Fruit fly (Drosophila melanogaster): ENCODE results near the gene hzg.

The hzg gene

DNA sequence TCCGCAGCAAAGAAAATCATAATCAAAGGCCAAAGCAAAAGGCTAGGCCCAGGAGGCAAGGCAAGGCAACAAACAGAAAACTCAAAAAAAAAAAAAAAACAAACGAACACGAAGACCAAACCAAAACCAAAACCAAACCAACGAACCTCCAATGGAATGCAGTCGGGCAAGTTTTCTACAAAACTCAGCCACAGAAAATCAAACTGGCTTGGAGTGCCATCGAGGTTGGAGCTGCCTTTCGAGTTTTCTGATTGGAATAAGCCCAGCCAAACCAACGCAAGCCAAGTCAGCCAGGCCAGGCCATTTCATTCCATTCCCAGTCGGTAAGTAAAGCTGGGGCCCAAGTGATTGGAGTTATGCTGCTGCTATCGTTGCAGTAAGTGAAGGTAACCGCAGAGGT is 38.1 kb upstream of the hzg start:
- TF ChIP-seq aop (GFP tag; IDR thresholded peaks at IDR 0.05) = no peak
- TF ChIP-seq Opbp (GFP tag; IDR thresholded peaks at IDR 0.05; ENCODE audit: partially characterized antibody) = 0 out of 3 replicates have a peak, but pooled peaks have one; percentile 26
- TF ChIP-seq sd (tag; optimal IDR thresholded peaks at IDR 0.05) = peak; percentile 94
- TF ChIP-seq kni (GFP tag; optimal IDR thresholded peaks at IDR 0.05) = peak; percentile 4
- no peak for TF ChIP-seq Aef1 (GFP tag; IDR thresholded peaks at IDR 0.05)
- peak; percentile 47 for TF ChIP-seq CG12769 (tag; optimal IDR thresholded peaks at IDR 0.05)
- peak; percentile 78; the same call in 3 of the 4 replicates for TF ChIP-seq chinmo (GFP tag; IDR thresholded peaks at IDR 0.05; ENCODE audit: partially characterized antibody)
- no peak for TF ChIP-seq CG8290 (GFP tag; optimal IDR thresholded peaks at IDR 0.05)
- TF ChIP-seq CG8290 (tag; optimal IDR thresholded peaks at IDR 0.05) = peak in 1 of 2 experiments; percentile 5
- no peak for TF ChIP-seq Rx (GFP tag; IDR thresholded peaks at IDR 0.05)
- TF ChIP-seq CG10543 (GFP tag; optimal IDR thresholded peaks at IDR 0.05) = peak; percentile 29
- TF ChIP-seq Ptx1 (GFP tag; IDR thresholded peaks at IDR 0.05) = no peak
- no peak for TF ChIP-seq CG18476 (GFP tag; optimal IDR thresholded peaks at IDR 0.05)
- TF ChIP-seq corto (GFP tag; optimal IDR thresholded peaks at IDR 0.05) = peak; percentile 36
- no peak for TF ChIP-seq Dfd (GFP tag; optimal IDR thresholded peaks at IDR 0.05)
- TF ChIP-seq z (GFP tag; IDR thresholded peaks at IDR 0.05) = peak; percentile 60; the same call in 1 of the 3 replicates
- peak; percentile 21 for TF ChIP-seq Vsx1 (GFP tag; optimal IDR thresholded peaks at IDR 0.05)
- TF ChIP-seq insv (GFP tag; optimal IDR thresholded peaks at IDR 0.05) = peak in 1 of 2 experiments; percentile 76
- TF ChIP-seq Hmx (GFP tag; optimal IDR thresholded peaks at IDR 0.05) = no peak
- TF ChIP-seq Scr (GFP tag; IDR thresholded peaks at IDR 0.05; ENCODE audit: partially characterized antibody) = no peak

- TF ChIP-seq D19A (tag; optimal IDR thresholded peaks at IDR 0.05) = peak; percentile 54
- TF ChIP-seq sqz (GFP tag; optimal IDR thresholded peaks at IDR 0.05) = no peak
Measured at dm6 chr3L:16042080-16042344, 37.5 kb upstream of the hzg start.

dm6 chr3L:16041260-16042079 is 36.9 kb upstream of the hzg start:
- TF ChIP-seq Hr39 (optimal IDR thresholded peaks at IDR 0.05) (no peak), CG4617 (GFP tag; optimal IDR thresholded peaks at IDR 0.05; ENCODE audit: borderline replicate concordance) (no peak), danr (GFP tag; IDR thresholded peaks at IDR 0.05) (no peak), CG11696 (GFP tag; IDR thresholded peaks at IDR 0.05) (no peak), Awh (GFP tag; IDR thresholded peaks at IDR 0.05) (no peak), bbx (GFP tag; IDR thresholded peaks at IDR 0.05; ENCODE audit: partially characterized antibody) (no peak; the same call in 1 of the 2 replicates), CG2202 (tag; optimal IDR thresholded peaks at IDR 0.05) (no peak), Drgx (GFP tag; IDR thresholded peaks at IDR 0.05) (peak; percentile 79), Dip2 (GFP tag; IDR thresholded peaks at IDR 0.05) (no peak), HmgZ (tag; optimal IDR thresholded peaks at IDR 0.05) (no peak), Asciz (GFP tag; optimal IDR thresholded peaks at IDR 0.05) (no peak), HLHmδ (GFP tag; optimal IDR thresholded peaks at IDR 0.05) (no peak), CG4360 (GFP tag; IDR thresholded peaks at IDR 0.05) (0 out of 2 replicates have a peak, but pooled peaks have one; percentile 37), Sox102F (GFP tag; optimal IDR thresholded peaks at IDR 0.05) (no peak), CG6654 (GFP tag; optimal IDR thresholded peaks at IDR 0.05) (no peak), Bgb (GFP tag; IDR thresholded peaks at IDR 0.05; ENCODE audit: partially characterized antibody) (0 out of 2 replicates have a peak, but pooled peaks have one; percentile 11), H2.0 (GFP tag; IDR thresholded peaks at IDR 0.05) (no peak), CG1233 (GFP tag; optimal IDR thresholded peaks at IDR 0.05) (no peak), Med (GFP tag) (peak; percentile 20), CG16815 (GFP tag; optimal IDR thresholded peaks at IDR 0.05) (no peak), stc (GFP tag; IDR thresholded peaks at IDR 0.05) (0 out of 2 replicates have a peak, but pooled peaks have one; percentile 13), CG7786 (GFP tag; optimal IDR thresholded peaks at IDR 0.05) (no peak), CG10979 (tag; optimal IDR thresholded peaks at IDR 0.05) (no peak), Eip74EF (GFP tag; optimal IDR thresholded peaks at IDR 0.05) (no peak), crp (GFP tag; optimal IDR thresholded peaks at IDR 0.05) (no peak), Camta (GFP tag; optimal IDR thresholded peaks at IDR 0.05) (no peak)
